Fruit fly (Drosophila melanogaster): ENCODE data around the gene CG33339.

Gene CG33339

dm6 chr3R:24376565-24376964 is 14.9 kb downstream of the CG33339 start, which contains the start of gene CG33342:
TSS of gene CG33342 (plus strand) at chr3R:24376865.
- TF ChIP-seq CG6683 (GFP tag; optimal IDR thresholded peaks at IDR 0.05) (no peak), Ets65A (GFP tag) (peak; percentile 10)

dm6 chr3R:24384952-24385351 is 23.3 kb downstream of the CG33339 start, which contains the start of gene CG17780:
TSS of gene CG17780 (minus strand) at chr3R:24385052.
- TF ChIP-seq CG9817 (tag; optimal IDR thresholded peaks at IDR 0.05) (no peak), CG14965 (GFP tag; optimal IDR thresholded peaks at IDR 0.05; ENCODE audit: borderline replicate concordance) (no peak), bbx (GFP tag; IDR thresholded peaks at IDR 0.05; ENCODE audit: partially characterized antibody) (no peak), tap (tag; optimal IDR thresholded peaks at IDR 0.05) (no peak), Atf-2 (GFP tag; optimal IDR thresholded peaks at IDR 0.05) (no peak), CG12219 (GFP tag; optimal IDR thresholded peaks at IDR 0.05) (no peak), gt (GFP tag; IDR thresholded peaks at IDR 0.05) (no peak), CG9727 (GFP tag; optimal IDR thresholded peaks at IDR 0.05) (no peak), corto (GFP tag; optimal IDR thresholded peaks at IDR 0.05) (no peak)

dm6 chr3R:24386434-24386833 is 24.8 kb downstream of the CG33339 start:
- TF ChIP-seq ken (GFP tag; IDR thresholded peaks at IDR 0.05): no peak
- no peak for TF ChIP-seq CG34422 (GFP tag; IDR thresholded peaks at IDR 0.05)
- no peak for TF ChIP-seq peb (GFP tag; IDR thresholded peaks at IDR 0.05)
- TF ChIP-seq tgo (GFP tag; IDR thresholded peaks at IDR 0.05): no peak
- TF ChIP-seq CG30020 (tag; optimal IDR thresholded peaks at IDR 0.05): no peak
- no peak for TF ChIP-seq dimm (GFP tag; IDR thresholded peaks at IDR 0.05)
- TF ChIP-seq Hr39 (optimal IDR thresholded peaks at IDR 0.05): no peak
- no peak for TF ChIP-seq Aef1 (GFP tag; IDR thresholded peaks at IDR 0.05)
- no peak for TF ChIP-seq CG6683 (GFP tag; optimal IDR thresholded peaks at IDR 0.05)

- TF ChIP-seq CG2116 (GFP tag; optimal IDR thresholded peaks at IDR 0.05) (no peak), ro (GFP tag; IDR thresholded peaks at IDR 0.05) (no peak), Mes4 (GFP tag; optimal IDR thresholded peaks at IDR 0.05) (no peak), Fer1 (GFP tag; optimal IDR thresholded peaks at IDR 0.05) (no peak), Spps (tag; optimal IDR thresholded peaks at IDR 0.05) (no peak), lab (GFP tag; optimal IDR thresholded peaks at IDR 0.05) (no peak), CG2120 (GFP tag; optimal IDR thresholded peaks at IDR 0.05) (no peak)
Observed at dm6 chr3R:24390239-24390638, 28.6 kb downstream of the CG33339 start, which contains the start of the genes CG5768 and CG13615. TSS of gene CG5768 (minus strand) at chr3R:24390339. TSS of gene CG13615 (plus strand) at chr3R:24390518.

dm6 chr3R:24392207-24392939 is 30.7 kb downstream of the CG33339 start, which contains the start of gene CG13616:
TSS of gene CG13616 (plus strand) at chr3R:24392889.
- TF ChIP-seq Ets65A (GFP tag) (peak; percentile 9), pan (optimal IDR thresholded peaks at IDR 0.05) (no peak), pan (GFP tag; optimal IDR thresholded peaks at IDR 0.05 in 1 of 2, IDR thresholded peaks at IDR 0.05 in 1 of 2) (no peak)

Data from whole organism, embryonic.